Worm (Caenorhabditis elegans) whole organism, midembryonic: ENCODE results near the gene F18E3.13.

Source experiments
- T22C8.4 ChIP-seq: fragments of 200-800 bp; sonication (Bioruptor generic); IDR thresholded peaks from 2 replicates; pipeline ENCODE4 v1.3.6; 2022; ENCODE audit warnings: missing genetic modification characterization, missing compliant biosample characterization
- flt-1 ChIP-seq: fragments of 200-800 bp; sonication (Bioruptor generic); IDR thresholded peaks from 2 replicates; pipeline ENCODE4 v1.3.6; 2022; ENCODE audit warnings: missing genetic modification characterization, missing compliant biosample characterization

DNA sequence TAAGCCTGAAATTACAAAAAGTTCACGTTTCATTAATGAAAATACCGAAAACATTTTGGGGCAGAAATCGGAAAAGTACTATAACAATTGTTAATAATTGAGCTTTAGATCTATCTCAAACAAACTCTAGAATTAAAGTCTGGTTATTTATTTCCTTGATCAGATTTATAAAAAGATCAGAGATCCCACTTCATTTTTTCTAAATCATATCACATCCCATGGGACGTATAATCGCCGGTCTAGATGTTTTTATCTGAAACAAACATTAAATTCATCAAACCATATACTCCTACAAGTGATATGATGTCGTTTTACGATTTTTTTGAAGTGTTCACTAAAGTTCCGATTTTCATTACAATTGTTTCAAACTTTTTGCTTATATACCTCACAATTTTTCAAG is 4.3 kb upstream of the F18E3.13 start, which contains the start of gene str-41:
- TF ChIP-seq flt-1 = no peak
- TF ChIP-seq T22C8.4 (GFP tag; lab: Robert Waterston, UW) = no peak
